Fruit fly (Drosophila melanogaster): ENCODE results near the gene CG34355.
A peak's percentile ranks its signal among the peaks of the same experiment; 100 is the strongest.

Gene CG34355

DNA sequence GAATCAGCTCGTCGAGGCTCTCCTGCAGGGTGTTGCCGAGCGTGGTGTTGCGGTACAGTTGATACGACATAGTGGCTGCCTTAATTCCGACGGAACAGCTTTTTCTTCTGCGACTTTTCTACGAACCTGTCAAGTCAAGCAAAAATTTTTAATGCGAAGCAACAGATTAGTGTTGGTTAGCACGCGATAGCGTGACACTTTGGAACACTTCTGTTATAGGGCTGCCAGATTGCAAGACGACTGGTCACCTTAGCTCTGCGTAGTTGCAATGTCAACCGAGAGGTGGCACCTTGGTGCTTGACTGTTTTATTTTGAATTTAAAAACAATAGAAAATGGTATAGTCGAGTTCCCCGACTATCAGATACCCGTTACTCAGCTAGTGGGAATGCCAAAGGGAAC is 87.2 kb downstream of the CG34355 start, which contains the start of gene TfIIA-S (continued):
- no peak for TF ChIP-seq CG6689 (GFP tag; IDR thresholded peaks at IDR 0.05)
- no peak for TF ChIP-seq CG13894 (tag; optimal IDR thresholded peaks at IDR 0.05)
- no peak for TF ChIP-seq jigr1 (GFP tag; IDR thresholded peaks at IDR 0.05)
- no peak for TF ChIP-seq row (GFP tag; IDR thresholded peaks at IDR 0.05)
- TF ChIP-seq CG18599 (GFP tag; optimal IDR thresholded peaks at IDR 0.05): peak; percentile 84
- TF ChIP-seq ash1 (GFP tag; optimal IDR thresholded peaks at IDR 0.05): peak; percentile 67
- TF ChIP-seq fd102C (GFP tag; optimal IDR thresholded peaks at IDR 0.05): peak; percentile 18
- TF ChIP-seq pum (GFP tag; optimal IDR thresholded peaks at IDR 0.05): peak; percentile 74
- no peak for TF ChIP-seq rib (GFP tag; IDR thresholded peaks at IDR 0.05)
- no peak for TF ChIP-seq CkIIα-i1 (GFP tag; IDR thresholded peaks at IDR 0.05)
- peak; percentile 71 for TF ChIP-seq CG3281 (GFP tag; optimal IDR thresholded peaks at IDR 0.05)
- TF ChIP-seq CG4328 (GFP tag; optimal IDR thresholded peaks at IDR 0.05): peak; percentile 33
- no peak for TF ChIP-seq Doc3 (GFP tag; IDR thresholded peaks at IDR 0.05; ENCODE audit: partially characterized antibody)
- TF ChIP-seq repo (GFP tag; optimal IDR thresholded peaks at IDR 0.05): peak; percentile 86
- TF ChIP-seq gsb (GFP tag; IDR thresholded peaks at IDR 0.05): no peak
- peak; percentile 86 for TF ChIP-seq CG9609 (GFP tag; optimal IDR thresholded peaks at IDR 0.05)
- peak; percentile 57 for TF ChIP-seq sima (GFP tag; optimal IDR thresholded peaks at IDR 0.05)
- peak; percentile 66 for TF ChIP-seq emc (GFP tag; optimal IDR thresholded peaks at IDR 0.05)
- peak; percentile 75 for TF ChIP-seq Atf-2 (GFP tag; optimal IDR thresholded peaks at IDR 0.05)
- TF ChIP-seq Elba2 (GFP tag; optimal IDR thresholded peaks at IDR 0.05): peak; percentile 34
- no peak for TF ChIP-seq dysf (GFP tag; IDR thresholded peaks at IDR 0.05)
- peak; percentile 52 for TF ChIP-seq CG11723 (GFP tag; optimal IDR thresholded peaks at IDR 0.05)
- peak; percentile 78 for TF ChIP-seq ems (GFP tag; optimal IDR thresholded peaks at IDR 0.05)
- no peak for TF ChIP-seq CG3847 (GFP tag; IDR thresholded peaks at IDR 0.05)
- TF ChIP-seq Trl (optimal IDR thresholded peaks at IDR 0.05): no peak
- peak; percentile 91 for TF ChIP-seq Trl (GFP tag; optimal IDR thresholded peaks at IDR 0.05)
- peak; percentile 85 for TF ChIP-seq fu2 (GFP tag; optimal IDR thresholded peaks at IDR 0.05)
- no peak for TF ChIP-seq Ptx1 (GFP tag; IDR thresholded peaks at IDR 0.05)
- no peak for TF ChIP-seq tll (GFP tag; optimal IDR thresholded peaks at IDR 0.05)
- TF ChIP-seq eyg (GFP tag; optimal IDR thresholded peaks at IDR 0.05): peak; percentile 77
- no peak for TF ChIP-seq h (optimal IDR thresholded peaks at IDR 0.05)
- TF ChIP-seq CG14667 (GFP tag; IDR thresholded peaks at IDR 0.05): no peak
- peak; percentile 75 for TF ChIP-seq NC2α (GFP tag; optimal IDR thresholded peaks at IDR 0.05)
- peak; percentile 49; the same call in 1 of the 3 replicates for TF ChIP-seq CG11093 (GFP tag; IDR thresholded peaks at IDR 0.05)
- TF ChIP-seq CG2678 (tag; optimal IDR thresholded peaks at IDR 0.05): no peak
- TF ChIP-seq nerfin-2 (GFP tag; IDR thresholded peaks at IDR 0.05; ENCODE audit: partially characterized antibody): no peak
- no peak for TF ChIP-seq CG3726 (GFP tag; IDR thresholded peaks at IDR 0.05)
- peak; percentile 95 for TF ChIP-seq Ets97D (GFP tag; optimal IDR thresholded peaks at IDR 0.05)
- peak; percentile 50 for TF ChIP-seq Dek (tag; optimal IDR thresholded peaks at IDR 0.05)
- TF ChIP-seq kay (GFP tag; optimal IDR thresholded peaks at IDR 0.05): peak; percentile 70
- TF ChIP-seq CG10147 (GFP tag; optimal IDR thresholded peaks at IDR 0.05): no peak
- TF ChIP-seq pzg (GFP tag; optimal IDR thresholded peaks at IDR 0.05): peak; percentile 99
- TF ChIP-seq CG18764 (GFP tag; optimal IDR thresholded peaks at IDR 0.05): peak; percentile 72
- no peak for TF ChIP-seq ara (GFP tag; IDR thresholded peaks at IDR 0.05)
- TF ChIP-seq D (optimal IDR thresholded peaks at IDR 0.05): no peak
- peak; percentile 40 for TF ChIP-seq D (GFP tag; optimal IDR thresholded peaks at IDR 0.05)
- no peak for TF ChIP-seq peb (GFP tag; IDR thresholded peaks at IDR 0.05)
- TF ChIP-seq lov (optimal IDR thresholded peaks at IDR 0.05): no peak
- no peak for TF ChIP-seq lov (GFP tag; IDR thresholded peaks at IDR 0.05)
- TF ChIP-seq Lim3 (GFP tag; IDR thresholded peaks at IDR 0.05): no peak
- peak; percentile 66 for TF ChIP-seq CG4424 (GFP tag; optimal IDR thresholded peaks at IDR 0.05)
- no peak for TF ChIP-seq gcm (GFP tag; optimal IDR thresholded peaks at IDR 0.05)
- TF ChIP-seq mirr (GFP tag; optimal IDR thresholded peaks at IDR 0.05): peak; percentile 75
- TF ChIP-seq CG13296 (GFP tag; optimal IDR thresholded peaks at IDR 0.05): no peak

Measured in whole organism, embryonic.